2 fruit fly cellular contexts compared by ENCODE assay signal in genomic region chr2L:16530414-16530771, dm6.
A peak's percentile ranks its signal among the peaks of the same experiment; 100 is the strongest.
TF ChIP-seq lines count a peak whose summit lies in the region.

No protein-coding gene starts in this region.

TF ChIP-seq in whole organism, adult, 20 proteins besides CTCF, POLR2A, EP300 and RAD21:
- TF ChIP-seq CG33017 (tag; optimal IDR thresholded peaks at IDR 0.05; lab: Kevin White, UChicago): no peak
- no peak for TF ChIP-seq CG7101 (tag; optimal IDR thresholded peaks at IDR 0.05; lab: Kevin White, UChicago)
- peak; percentile 92 for TF ChIP-seq tj (GFP tag; optimal IDR thresholded peaks at IDR 0.05; lab: Kevin White, UChicago)

TF ChIP-seq in whole organism, prepupa, 60 proteins besides CTCF, POLR2A, EP300 and RAD21:
- TF ChIP-seq salr (GFP tag; optimal IDR thresholded peaks at IDR 0.05; lab: Kevin White, UChicago) (no peak), esn (GFP tag; optimal IDR thresholded peaks at IDR 0.05; lab: Kevin White, UChicago) (no peak), net (GFP tag; optimal IDR thresholded peaks at IDR 0.05; lab: Kevin White, UChicago) (no peak), CG6808 (GFP tag; optimal IDR thresholded peaks at IDR 0.05; lab: Kevin White, UChicago) (no peak), Eip75B (GFP tag; optimal IDR thresholded peaks at IDR 0.05; lab: Kevin White, UChicago) (no peak), CG4318 (GFP tag; optimal IDR thresholded peaks at IDR 0.05; lab: Kevin White, UChicago) (no peak), CG8319 (GFP tag; optimal IDR thresholded peaks at IDR 0.05; lab: Kevin White, UChicago) (no peak), CG10631 (GFP tag; optimal IDR thresholded peaks at IDR 0.05; lab: Kevin White, UChicago) (no peak), CG34406 (GFP tag; optimal IDR thresholded peaks at IDR 0.05; lab: Kevin White, UChicago) (no peak), CG8632 (GFP tag; optimal IDR thresholded peaks at IDR 0.05; lab: Kevin White, UChicago) (no peak), pdm3 (GFP tag; optimal IDR thresholded peaks at IDR 0.05; lab: Kevin White, UChicago) (peak; percentile 10), CG16779 (tag; optimal IDR thresholded peaks at IDR 0.05; lab: Kevin White, UChicago) (no peak), CG7368 (GFP tag; optimal IDR thresholded peaks at IDR 0.05; lab: Kevin White, UChicago) (no peak), CG3919 (GFP tag; optimal IDR thresholded peaks at IDR 0.05; lab: Kevin White, UChicago) (no peak), fd59A (GFP tag; optimal IDR thresholded peaks at IDR 0.05; lab: Kevin White, UChicago) (no peak), Hr4 (GFP tag; optimal IDR thresholded peaks at IDR 0.05; lab: Kevin White, UChicago) (peak; percentile 3), Eip78C (GFP tag; lab: Kevin White, UChicago) (peak; percentile 4), Smox (GFP tag; optimal IDR thresholded peaks at IDR 0.05; lab: Kevin White, UChicago) (no peak), Sox15 (GFP tag; optimal IDR thresholded peaks at IDR 0.05; lab: Kevin White, UChicago) (no peak), CG11902 (GFP tag; optimal IDR thresholded peaks at IDR 0.05; lab: Kevin White, UChicago) (no peak), vri (GFP tag; optimal IDR thresholded peaks at IDR 0.05; lab: Kevin White, UChicago) (no peak), topi (GFP tag; optimal IDR thresholded peaks at IDR 0.05; lab: Kevin White, UChicago) (no peak), CG31627 (GFP tag; optimal IDR thresholded peaks at IDR 0.05; lab: Kevin White, UChicago) (no peak), dac (GFP tag; optimal IDR thresholded peaks at IDR 0.05; lab: Kevin White, UChicago) (no peak), achi (GFP tag; optimal IDR thresholded peaks at IDR 0.05; lab: Kevin White, UChicago) (no peak), CG32006 (GFP tag; optimal IDR thresholded peaks at IDR 0.05; lab: Kevin White, UChicago) (peak; percentile 12), CG8119 (GFP tag; IDR thresholded peaks at IDR 0.05; lab: Robert Waterston, UW) (no peak), ss (GFP tag; optimal IDR thresholded peaks at IDR 0.05; lab: Kevin White, UChicago) (no peak), Ets21C (GFP tag; optimal IDR thresholded peaks at IDR 0.05; lab: Kevin White, UChicago) (no peak), dsx (GFP tag; optimal IDR thresholded peaks at IDR 0.05; lab: Kevin White, UChicago; ENCODE audit: poor library complexity, severe bottlenecking) (no peak), Lpt (GFP tag; optimal IDR thresholded peaks at IDR 0.05; lab: Kevin White, UChicago) (no peak), acj6 (GFP tag; optimal IDR thresholded peaks at IDR 0.05; lab: Kevin White, UChicago) (no peak), CG11762 (GFP tag; optimal IDR thresholded peaks at IDR 0.05; lab: Kevin White, UChicago; ENCODE audit: insufficient read depth) (no peak), CG6276 (GFP tag; optimal IDR thresholded peaks at IDR 0.05; lab: Kevin White, UChicago) (no peak), CG1621 (tag; optimal IDR thresholded peaks at IDR 0.05; lab: Kevin White, UChicago) (no peak)
